Fruit fly (Drosophila melanogaster) whole organism, embryonic: ENCODE results near the gene Jhbp5.
A peak's percentile ranks its signal among the peaks of the same experiment; 100 is the strongest.

Experiments
- ATbp ChIP-seq: fragments of 200-800 bp; sonication (Bioruptor generic); optimal IDR thresholded peaks from 2 replicates; lab custom pipeline; 2017; ENCODE audit warnings: missing biosample characterization, mild to moderate bottlenecking, missing genetic modification characterization, missing genetic modification reagents
- Abd-B ChIP-seq: fragments of 200-800 bp; sonication (Bioruptor generic); optimal IDR thresholded peaks from 2 replicates; lab custom pipeline; 2018; ENCODE audit warnings: missing biosample characterization, mild to moderate bottlenecking, missing genetic modification characterization, moderate library complexity
- BtbVII ChIP-seq: fragments of 200-800 bp; sonication (Bioruptor generic); optimal IDR thresholded peaks from 3 replicates; lab custom pipeline; 2017; ENCODE audit warnings: missing biosample characterization, mild to moderate bottlenecking, missing genetic modification characterization
- CG10274 ChIP-seq: fragments of 200-800 bp; sonication (Bioruptor generic); optimal IDR thresholded peaks from 3 replicates; lab custom pipeline; 2017; ENCODE audit warnings: missing biosample characterization, mild to moderate bottlenecking, missing genetic modification characterization
- CG11695 ChIP-seq: fragments of 200-800 bp; sonication (Bioruptor generic); IDR thresholded peaks from 3 replicates; pipeline ENCODE4 v1.3.6; 2022; ENCODE audit warnings: missing biosample characterization, missing genetic modification characterization
- CG12104 ChIP-seq: fragments of 200-800 bp; sonication (Bioruptor generic); optimal IDR thresholded peaks from 3 replicates; lab custom pipeline; 2016; ENCODE audit warnings: missing biosample characterization, missing genetic modification characterization
- CG13775 ChIP-seq: fragments of 200-800 bp; sonication (Bioruptor generic); optimal IDR thresholded peaks from 3 replicates; lab custom pipeline; 2017; ENCODE audit warnings: missing biosample characterization, mild to moderate bottlenecking, missing genetic modification characterization
- CG14860 ChIP-seq: fragments of 200-800 bp; sonication (Bioruptor generic); IDR thresholded peaks from 3 replicates; pipeline ENCODE4 v1.3.6; 2022; ENCODE audit warnings: missing biosample characterization, missing genetic modification characterization; ENCODE audit not compliant: partially characterized antibody
- CG17186 ChIP-seq: fragments of 200-800 bp; sonication (Bioruptor generic); optimal IDR thresholded peaks from 3 replicates; lab custom pipeline; 2017; ENCODE audit warnings: missing biosample characterization, missing genetic modification reagents, missing genetic modification characterization
- CG1832 ChIP-seq: fragments of 200-800 bp; sonication (Bioruptor generic); optimal IDR thresholded peaks from 2 replicates; lab custom pipeline; 2017; ENCODE audit warnings: missing biosample characterization, mild to moderate bottlenecking, missing genetic modification characterization, inconsistent platforms
- CG2129 ChIP-seq: fragments of 200-800 bp; sonication (Bioruptor generic); IDR thresholded peaks from 2 replicates; pipeline ENCODE4 v1.3.6; 2022; ENCODE audit warnings: missing biosample characterization, missing genetic modification characterization; ENCODE audit not compliant: partially characterized antibody
- CG2202 ChIP-seq: fragments of 200-800 bp; sonication (Bioruptor generic); optimal IDR thresholded peaks from 2 replicates; lab custom pipeline; 2018; ENCODE audit warnings: missing biosample characterization, mild to moderate bottlenecking, missing genetic modification characterization
- CG2889 ChIP-seq: fragments of 200-800 bp; sonication (Bioruptor generic); IDR thresholded peaks from 3 replicates; pipeline ENCODE4 v1.3.6; 2022; ENCODE audit warnings: missing biosample characterization, missing genetic modification characterization
- CG3163 ChIP-seq: fragments of 200-800 bp; sonication (Bioruptor generic); optimal IDR thresholded peaks from 3 replicates; lab custom pipeline; 2016; ENCODE audit warnings: missing biosample characterization, missing genetic modification characterization
- CG32767 ChIP-seq: fragments of 200-800 bp; sonication (Bioruptor generic); IDR thresholded peaks from 2 replicates; pipeline ENCODE4 v1.3.6; 2022; ENCODE audit warnings: missing biosample characterization, missing genetic modification characterization
- CG3838 ChIP-seq: fragments of 200-800 bp; sonication (Bioruptor generic); optimal IDR thresholded peaks from 3 replicates; lab custom pipeline; 2016; ENCODE audit warnings: missing biosample characterization, missing genetic modification characterization
- CG4730 ChIP-seq: fragments of 200-800 bp; sonication (Bioruptor generic); IDR thresholded peaks from 2 replicates; pipeline ENCODE4 v1.3.6; 2022; ENCODE audit warnings: missing biosample characterization, missing genetic modification characterization
- CG4854 ChIP-seq: fragments of 200-800 bp; sonication (Bioruptor generic); optimal IDR thresholded peaks from 2 replicates; lab custom pipeline; 2016; ENCODE audit warnings: missing biosample characterization, missing genetic modification characterization, inconsistent platforms
- CG6813 ChIP-seq: fragments of 200-800 bp; sonication (Bioruptor generic); optimal IDR thresholded peaks from 2 replicates; lab custom pipeline; 2017; ENCODE audit warnings: missing biosample characterization, missing genetic modification characterization, mild to moderate bottlenecking, moderate library complexity, missing genetic modification reagents
- CG7839 ChIP-seq: fragments of 200-800 bp; sonication (Bioruptor generic); optimal IDR thresholded peaks from 3 replicates; lab custom pipeline; 2018; ENCODE audit warnings: missing biosample characterization, mild to moderate bottlenecking, missing genetic modification characterization, moderate library complexity
- CG9876 ChIP-seq: fragments of 200-800 bp; sonication (Bioruptor generic); optimal IDR thresholded peaks from 2 replicates; lab custom pipeline; 2016; ENCODE audit warnings: missing biosample characterization, missing genetic modification characterization
- CTCF ChIP-seq: fragments of 200-800 bp; sonication (Bioruptor generic); optimal IDR thresholded peaks from 2 replicates; lab custom pipeline; 2017; ENCODE audit warnings: missing biosample characterization, mild to moderate bottlenecking, missing genetic modification characterization, moderate library complexity
- Chrac-16 ChIP-seq: fragments of 200-800 bp; sonication (Bioruptor generic); optimal IDR thresholded peaks from 3 replicates; lab custom pipeline; 2016; ENCODE audit warnings: missing biosample characterization, missing genetic modification characterization
- Deaf1 ChIP-seq: fragments of 200-800 bp; optimal IDR thresholded peaks from 3 replicates; lab custom pipeline; 2019; ENCODE audit warnings: missing biosample characterization, mild to moderate bottlenecking, missing genetic modification characterization, moderate library complexity
- Dip3 ChIP-seq: fragments of 200-800 bp; sonication (Bioruptor generic); optimal IDR thresholded peaks from 3 replicates; lab custom pipeline; 2016; ENCODE audit warnings: missing biosample characterization, missing genetic modification characterization
- Dref ChIP-seq: fragments of 200-800 bp; sonication (Bioruptor generic); IDR thresholded peaks from 2 replicates; pipeline ENCODE4 v1.3.6; 2022; ENCODE audit warnings: missing biosample characterization, missing genetic modification characterization
- Fer1 ChIP-seq: fragments of 200-800 bp; sonication (Bioruptor generic); optimal IDR thresholded peaks from 2 replicates; lab custom pipeline; 2017; ENCODE audit warnings: missing biosample characterization, mild to moderate bottlenecking, missing genetic modification characterization
- Hmr ChIP-seq: fragments of 200-800 bp; sonication (Bioruptor generic); optimal IDR thresholded peaks from 3 replicates; lab custom pipeline; 2017; ENCODE audit warnings: mild to moderate bottlenecking, missing biosample characterization, missing genetic modification reagents, missing genetic modification characterization
- Meics ChIP-seq: fragments of 200-800 bp; sonication (Bioruptor generic); optimal IDR thresholded peaks from 2 replicates; lab custom pipeline; 2017; ENCODE audit warnings: missing biosample characterization, mild to moderate bottlenecking, missing genetic modification characterization
- NC2β ChIP-seq: fragments of 200-800 bp; sonication (Bioruptor generic); optimal IDR thresholded peaks from 2 replicates; lab custom pipeline; 2016; ENCODE audit warnings: missing biosample characterization, missing genetic modification characterization
- Oaz ChIP-seq: fragments of 200-800 bp; sonication (Bioruptor generic); IDR thresholded peaks from 2 replicates; pipeline ENCODE4 v1.3.6; 2022; ENCODE audit warnings: missing biosample characterization, missing genetic modification characterization
- Poxn ChIP-seq: fragments of 200-800 bp; sonication (Bioruptor generic); IDR thresholded peaks from 2 replicates; pipeline ENCODE4 v1.3.6; 2022; ENCODE audit warnings: missing biosample characterization, missing genetic modification characterization
- ato ChIP-seq: fragments of 200-800 bp; sonication (Bioruptor generic); IDR thresholded peaks from 2 replicates; pipeline ENCODE4 v1.3.6; 2022; ENCODE audit warnings: missing biosample characterization, missing genetic modification characterization; ENCODE audit not compliant: partially characterized antibody
- dimm ChIP-seq: fragments of 200-800 bp; sonication (Bioruptor generic); IDR thresholded peaks from 2 replicates; pipeline ENCODE4 v1.3.6; 2022; ENCODE audit warnings: missing biosample characterization, missing genetic modification characterization
- dpn ChIP-seq, 2 experiments: fragments of 200-800 bp; sonication (Bioruptor generic); optimal IDR thresholded peaks; 3 replicates each; lab custom pipeline; 2016; ENCODE audit warnings: missing biosample characterization in 2 of 2, missing genetic modification characterization in 2 of 2
- exex ChIP-seq: fragments of 200-800 bp; sonication (Bioruptor generic); optimal IDR thresholded peaks from 4 replicates; lab custom pipeline; 2018; ENCODE audit warnings: missing biosample characterization, mild to moderate bottlenecking, missing genetic modification characterization, moderate library complexity
- fru ChIP-seq: fragments of >200 bp; optimal IDR thresholded peaks from 2 replicates; lab custom pipeline; 2017
- ftz-f1 ChIP-seq: fragments of 200-800 bp; sonication (Bioruptor generic); optimal IDR thresholded peaks from 2 replicates; lab custom pipeline; 2016; ENCODE audit warnings: missing biosample characterization, missing genetic modification characterization
- gcm ChIP-seq: fragments of 200-800 bp; sonication (Bioruptor generic); optimal IDR thresholded peaks from 2 replicates; lab custom pipeline; 2019; ENCODE audit warnings: missing biosample characterization, mild to moderate bottlenecking, missing genetic modification characterization, moderate library complexity
- hb ChIP-seq: fragments of 200-800 bp; sonication (Bioruptor generic); IDR thresholded peaks from 3 replicates; pipeline ENCODE4 v1.3.6; 2022; ENCODE audit warnings: missing biosample characterization, missing genetic modification characterization; ENCODE audit not compliant: partially characterized antibody
- lbe ChIP-seq: fragments of 200-800 bp; sonication (Bioruptor generic); optimal IDR thresholded peaks from 2 replicates; lab custom pipeline; 2016; ENCODE audit warnings: missing biosample characterization, mild to moderate bottlenecking, missing genetic modification characterization
- maf-S ChIP-seq: fragments of 200-800 bp; sonication (Bioruptor generic); optimal IDR thresholded peaks from 2 replicates; lab custom pipeline; 2016; ENCODE audit warnings: missing biosample characterization, missing genetic modification characterization
- pnt ChIP-seq: fragments of 200-800 bp; sonication (Bioruptor generic); optimal IDR thresholded peaks from 3 replicates; lab custom pipeline; 2016; ENCODE audit warnings: missing biosample characterization, missing genetic modification characterization
- psq ChIP-seq: fragments of 200-800 bp; sonication (Bioruptor generic); optimal IDR thresholded peaks from 2 replicates; lab custom pipeline; 2017; ENCODE audit warnings: missing biosample characterization, missing genetic modification characterization
- ro ChIP-seq: fragments of 200-800 bp; sonication (Bioruptor generic); IDR thresholded peaks from 2 replicates; pipeline ENCODE4 v1.3.6; 2022; ENCODE audit warnings: missing biosample characterization, missing genetic modification characterization
- sim ChIP-seq: fragments of 200-800 bp; sonication (Bioruptor generic); IDR thresholded peaks from 2 replicates; pipeline ENCODE4 v1.3.6; 2022; ENCODE audit warnings: missing biosample characterization, missing genetic modification characterization
- sima ChIP-seq: fragments of 200-800 bp; sonication (Bioruptor generic); optimal IDR thresholded peaks from 2 replicates; lab custom pipeline; 2016; ENCODE audit warnings: missing biosample characterization, missing genetic modification characterization
- ssp ChIP-seq: fragments of 200-800 bp; sonication (Bioruptor generic); IDR thresholded peaks from 2 replicates; pipeline ENCODE4 v1.3.6; 2022; ENCODE audit warnings: missing biosample characterization, missing genetic modification characterization
- tin ChIP-seq: fragments of 200-800 bp; sonication (Bioruptor generic); optimal IDR thresholded peaks from 3 replicates; lab custom pipeline; 2016; ENCODE audit warnings: missing biosample characterization, missing genetic modification characterization
- tna ChIP-seq: fragments of 200-800 bp; sonication (Bioruptor generic); IDR thresholded peaks from 2 replicates; pipeline ENCODE4 v1.3.6; 2022; ENCODE audit warnings: missing biosample characterization, missing genetic modification characterization; ENCODE audit not compliant: partially characterized antibody

Jhbp5 gene

DNA sequence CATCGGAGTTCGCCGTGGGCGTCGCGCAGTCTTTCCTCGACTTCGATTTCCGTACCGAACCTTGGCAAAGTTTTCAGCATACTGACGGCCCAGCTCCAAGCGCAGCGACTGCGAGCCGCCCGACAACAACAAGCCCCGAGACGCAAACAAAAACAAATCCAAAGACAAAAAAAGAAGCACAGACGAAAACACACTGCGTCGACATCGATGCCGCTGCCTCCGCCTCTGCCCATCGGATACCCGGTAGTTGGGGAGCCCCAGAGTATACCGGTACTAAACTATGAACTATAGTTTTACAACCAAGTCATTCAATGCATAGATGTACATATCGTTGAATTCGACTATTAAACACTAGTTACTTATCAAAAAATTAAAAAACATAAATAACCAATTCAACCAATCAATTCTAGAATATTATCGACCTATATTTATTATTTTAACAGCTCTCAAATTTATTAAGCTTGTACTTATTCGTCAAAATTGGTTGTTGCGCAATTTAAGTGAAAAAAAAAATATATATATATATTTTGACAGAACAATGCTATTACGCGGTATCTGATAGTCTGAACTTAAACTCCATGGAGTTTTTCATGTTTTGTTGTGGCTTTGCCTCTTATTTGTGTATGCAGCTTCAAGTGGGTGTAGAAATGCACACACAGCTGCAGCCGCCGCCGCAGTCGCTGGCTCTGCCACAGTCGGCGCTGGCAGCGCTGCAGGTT lies 48.2 kb upstream of the Jhbp5 start (continued):
- TF ChIP-seq tin (GFP tag; lab: Kevin White, UChicago) = peak; percentile 77
- no peak for TF ChIP-seq dimm
- TF ChIP-seq Poxn (GFP tag; lab: Robert Waterston, UW) = no peak
- TF ChIP-seq fru = no peak
- no peak for TF ChIP-seq CG14860 (GFP tag; lab: Robert Waterston, UW)
- TF ChIP-seq Chrac-16 (GFP tag; lab: Kevin White, UChicago) = peak; percentile 58
- no peak for TF ChIP-seq exex (tag; lab: Kevin White, UChicago)
- TF ChIP-seq pnt = peak; percentile 55
- peak; percentile 49; the same call in 1 of the 2 replicates for TF ChIP-seq ssp
- TF ChIP-seq CG13775 = peak; percentile 70
- peak; percentile 58 for TF ChIP-seq CG6813 (GFP tag; lab: Kevin White, UChicago)
- peak; percentile 85 for TF ChIP-seq ATbp (GFP tag; lab: Kevin White, UChicago)
- TF ChIP-seq ftz-f1 (GFP tag; lab: Kevin White, UChicago) = no peak
- no peak; the same call in 1 of the 2 replicates for TF ChIP-seq CG32767 (GFP tag; lab: Robert Waterston, UW)
- TF ChIP-seq CG11695 (GFP tag; lab: Robert Waterston, UW) = peak; percentile 45; the same call in 1 of the 3 replicates
- no peak for TF ChIP-seq CG3163 (GFP tag; lab: Kevin White, UChicago)
- TF ChIP-seq CG4854 (GFP tag; lab: Kevin White, UChicago) = no peak
- TF ChIP-seq CTCF (GFP tag; lab: Kevin White, UChicago) = peak; percentile 31
- TF ChIP-seq CG7839 (tag; lab: Kevin White, UChicago) = peak; percentile 85
- no peak for TF ChIP-seq CG9876 (GFP tag; lab: Kevin White, UChicago)
- TF ChIP-seq Abd-B = peak; percentile 78
- no peak for TF ChIP-seq ato (GFP tag; lab: Robert Waterston, UW)
- TF ChIP-seq maf-S (GFP tag; lab: Kevin White, UChicago) = no peak
- no peak for TF ChIP-seq sima (GFP tag; lab: Kevin White, UChicago)
- TF ChIP-seq Dip3 (GFP tag; lab: Kevin White, UChicago) = no peak
- TF ChIP-seq CG2129 (GFP tag; lab: Robert Waterston, UW) = no peak
- peak; percentile 85 for TF ChIP-seq gcm (GFP tag; lab: Kevin White, UChicago)
- peak; percentile 15 for TF ChIP-seq psq (GFP tag; lab: Kevin White, UChicago)
- no peak for TF ChIP-seq Fer1
- peak in 1 of 2 experiments; percentile 69 for TF ChIP-seq dpn (GFP tag; optimal IDR thresholded peaks at IDR 0.05; lab: Kevin White, UChicago)
- TF ChIP-seq hb (GFP tag; lab: Robert Waterston, UW) = no peak
- TF ChIP-seq CG1832 (GFP tag; lab: Kevin White, UChicago) = no peak
- peak; percentile 22 for TF ChIP-seq Hmr (GFP tag; lab: Kevin White, UChicago)
- TF ChIP-seq CG17186 (GFP tag; lab: Kevin White, UChicago) = peak; percentile 11
- no peak for TF ChIP-seq lbe (GFP tag; lab: Kevin White, UChicago)
- no peak for TF ChIP-seq sim (GFP tag; lab: Robert Waterston, UW)
- peak; percentile 11; the same call in 1 of the 2 replicates for TF ChIP-seq ro
- TF ChIP-seq BtbVII (GFP tag; lab: Kevin White, UChicago) = peak; percentile 68
- TF ChIP-seq CG2889 = no peak
- TF ChIP-seq Deaf1 (tag; lab: Kevin White, UChicago) = peak; percentile 47
- no peak for TF ChIP-seq tna
- TF ChIP-seq CG12104 (GFP tag; lab: Kevin White, UChicago) = peak; percentile 82
- peak; percentile 51 for TF ChIP-seq CG2202 (tag; lab: Kevin White, UChicago)
- TF ChIP-seq Oaz (GFP tag; lab: Robert Waterston, UW) = no peak
- 0 out of 2 replicates have a peak, but pooled peaks have one; percentile 25 for TF ChIP-seq CG4730
- no peak for TF ChIP-seq CG3838 (GFP tag; lab: Kevin White, UChicago)
- peak; percentile 20 for TF ChIP-seq NC2β
- no peak for TF ChIP-seq Dref (GFP tag; lab: Robert Waterston, UW)
- no peak for TF ChIP-seq CG10274
- TF ChIP-seq Meics = peak; percentile 51
